Fruit fly (Drosophila melanogaster) whole organism, embryonic: ENCODE data around the gene CAH7.
A peak's percentile ranks its signal among the peaks of the same experiment; 100 is the strongest.

Experiments used
- Aef1 ChIP-seq: fragments of 200-800 bp; sonication (Bioruptor generic); IDR thresholded peaks from 3 replicates; pipeline ENCODE4 v1.3.6; 2022; ENCODE audit warnings: missing biosample characterization, missing genetic modification characterization
- CG10209 ChIP-seq: fragments of 200-800 bp; sonication (Bioruptor generic); optimal IDR thresholded peaks from 3 replicates; lab custom pipeline; 2017; ENCODE audit warnings: missing biosample characterization, mild to moderate bottlenecking, missing genetic modification characterization, missing genetic modification reagents
- CG10565 ChIP-seq: fragments of 200-800 bp; sonication (Bioruptor generic); optimal IDR thresholded peaks from 3 replicates; lab custom pipeline; 2016; ENCODE audit warnings: missing biosample characterization, mild to moderate bottlenecking, missing genetic modification characterization
- CG10979 ChIP-seq: fragments of 200-800 bp; sonication (Bioruptor generic); optimal IDR thresholded peaks from 2 replicates; lab custom pipeline; 2018; ENCODE audit warnings: missing biosample characterization, mild to moderate bottlenecking, missing genetic modification characterization, moderate library complexity
- CG11695 ChIP-seq: fragments of 200-800 bp; sonication (Bioruptor generic); IDR thresholded peaks from 3 replicates; pipeline ENCODE4 v1.3.6; 2022; ENCODE audit warnings: missing biosample characterization, missing genetic modification characterization
- CG13287 ChIP-seq: fragments of 200-800 bp; sonication (Bioruptor generic); IDR thresholded peaks from 2 replicates; pipeline ENCODE4 v1.3.6; 2022; ENCODE audit warnings: missing biosample characterization, missing genetic modification characterization; ENCODE audit not compliant: partially characterized antibody
- CG13296 ChIP-seq: fragments of 200-800 bp; sonication (Bioruptor generic); optimal IDR thresholded peaks from 3 replicates; lab custom pipeline; 2018; ENCODE audit warnings: missing biosample characterization, mild to moderate bottlenecking, missing genetic modification characterization
- CG14667 ChIP-seq: fragments of 200-800 bp; sonication (Bioruptor generic); IDR thresholded peaks from 2 replicates; pipeline ENCODE4 v1.3.6; 2022; ENCODE audit warnings: missing biosample characterization, missing genetic modification characterization
- CG14965 ChIP-seq: fragments of 200-800 bp; sonication (Bioruptor generic); optimal IDR thresholded peaks from 2 replicates; lab custom pipeline; 2016; ENCODE audit warnings: missing biosample characterization, missing genetic modification characterization, borderline replicate concordance
- CG15479 ChIP-seq: fragments of 200-800 bp; sonication (Bioruptor generic); optimal IDR thresholded peaks from 3 replicates; lab custom pipeline; 2019; ENCODE audit warnings: missing biosample characterization, mild to moderate bottlenecking, missing genetic modification characterization, moderate library complexity
- CG16813 ChIP-seq: fragments of 200-800 bp; sonication (Bioruptor generic); IDR thresholded peaks from 3 replicates; pipeline ENCODE4 v1.3.6; 2022; ENCODE audit warnings: missing biosample characterization, missing genetic modification characterization; ENCODE audit not compliant: partially characterized antibody
- CG18011 ChIP-seq: fragments of 200-800 bp; sonication (Bioruptor generic); optimal IDR thresholded peaks from 2 replicates; lab custom pipeline; 2017; ENCODE audit warnings: missing biosample characterization, missing genetic modification characterization, mild to moderate bottlenecking, moderate library complexity, missing genotype
- CG18599 ChIP-seq: fragments of 200-800 bp; sonication (Bioruptor generic); optimal IDR thresholded peaks from 3 replicates; lab custom pipeline; 2017; ENCODE audit warnings: missing biosample characterization, missing genetic modification characterization, mild to moderate bottlenecking, moderate library complexity, missing genetic modification reagents
- CG18764 ChIP-seq: fragments of 200-800 bp; sonication (Bioruptor generic); optimal IDR thresholded peaks from 3 replicates; lab custom pipeline; 2016; ENCODE audit warnings: missing biosample characterization, missing genetic modification characterization
- CG2875 ChIP-seq: fragments of 200-800 bp; sonication (Bioruptor generic); optimal IDR thresholded peaks from 2 replicates; lab custom pipeline; 2017; ENCODE audit warnings: missing biosample characterization, mild to moderate bottlenecking, missing genetic modification characterization, missing genetic modification reagents
- CG32532 ChIP-seq: fragments of 200-800 bp; sonication (Bioruptor generic); IDR thresholded peaks from 2 replicates; pipeline ENCODE4 v1.3.6; 2022; ENCODE audit warnings: missing biosample characterization, missing genetic modification characterization
- CG32772 ChIP-seq: fragments of 200-800 bp; sonication (Bioruptor generic); IDR thresholded peaks from 2 replicates; pipeline ENCODE4 v1.3.6; 2022; ENCODE audit warnings: missing biosample characterization, missing genetic modification characterization
- CG7372 ChIP-seq: fragments of 200-800 bp; sonication (Bioruptor generic); IDR thresholded peaks from 2 replicates; pipeline ENCODE4 v1.3.6; 2022; ENCODE audit warnings: missing biosample characterization, missing genetic modification characterization
- CG8281 ChIP-seq: fragments of 200-800 bp; sonication (Bioruptor generic); optimal IDR thresholded peaks from 2 replicates; lab custom pipeline; 2018; ENCODE audit warnings: missing biosample characterization, mild to moderate bottlenecking, missing genetic modification characterization, moderate library complexity
- CG8290 ChIP-seq, 3 experiments: fragments of 200-800 bp; sonication (Bioruptor generic); optimal IDR thresholded peaks; 2 replicates each; lab custom pipeline; 2016 to 2019; ENCODE audit warnings: missing biosample characterization in 3 of 3, missing genetic modification characterization in 3 of 3, mild to moderate bottlenecking in 2 of 3, moderate library complexity in 1 of 3
- CG8924 ChIP-seq: fragments of 200-800 bp; optimal IDR thresholded peaks from 3 replicates; lab custom pipeline; 2019; ENCODE audit warnings: missing biosample characterization, mild to moderate bottlenecking, missing genetic modification characterization, moderate library complexity
- CG9609 ChIP-seq: fragments of 200-800 bp; sonication (Bioruptor generic); optimal IDR thresholded peaks from 3 replicates; lab custom pipeline; 2016; ENCODE audit warnings: missing biosample characterization, missing genetic modification characterization
- Dll ChIP-seq: fragments of 200-800 bp; sonication (Bioruptor generic); IDR thresholded peaks from 4 replicates; pipeline ENCODE4 v1.3.6; 2022; ENCODE audit warnings: missing biosample characterization, missing genetic modification characterization; ENCODE audit not compliant: partially characterized antibody
- Doc3 ChIP-seq: fragments of 200-800 bp; sonication (Bioruptor generic); IDR thresholded peaks from 3 replicates; pipeline ENCODE4 v1.3.6; 2022; ENCODE audit warnings: missing biosample characterization, missing genetic modification characterization; ENCODE audit not compliant: partially characterized antibody
- Ets65A ChIP-seq: fragments of 200-800 bp; sonication (Bioruptor generic); peaks from one replicate; lab custom pipeline; 2016; ENCODE audit warnings: missing biosample characterization, missing genetic modification characterization
- Gug ChIP-seq: fragments of 200-800 bp; sonication (Bioruptor generic); IDR thresholded peaks from 4 replicates; pipeline ENCODE4 v1.3.6; 2022; ENCODE audit warnings: missing biosample characterization, missing genetic modification characterization
- MBD-R2 ChIP-seq: fragments of 200-800 bp; sonication (Bioruptor generic); IDR thresholded peaks from 2 replicates; pipeline ENCODE4 v1.3.6; 2022; ENCODE audit warnings: missing biosample characterization, missing genetic modification characterization
- Meics ChIP-seq: fragments of 200-800 bp; sonication (Bioruptor generic); optimal IDR thresholded peaks from 2 replicates; lab custom pipeline; 2017; ENCODE audit warnings: missing biosample characterization, mild to moderate bottlenecking, missing genetic modification characterization
- Six4 ChIP-seq: fragments of 200-800 bp; sonication (Bioruptor generic); optimal IDR thresholded peaks from 2 replicates; lab custom pipeline; 2016; ENCODE audit warnings: missing biosample characterization, missing genetic modification characterization
- Sox102F ChIP-seq: fragments of 200-800 bp; sonication (Bioruptor generic); optimal IDR thresholded peaks from 2 replicates; lab custom pipeline; 2018; ENCODE audit warnings: missing biosample characterization, mild to moderate bottlenecking, missing genetic modification characterization, moderate library complexity
- Stat92E ChIP-seq, 3 experiments: fragments of >200 bp in 2 of 3; fragments of 200-800 bp in 1 of 3; sonication (Bioruptor generic) in 1 of 3; optimal IDR thresholded peaks; 2 replicates each; lab custom pipeline; 2017 to 2019; ENCODE audit warnings: missing biosample characterization in 3 of 3, missing genetic modification characterization in 3 of 3, mild to moderate bottlenecking in 1 of 3, moderate library complexity in 1 of 3
- ap ChIP-seq: fragments of 200-800 bp; sonication (Bioruptor generic); IDR thresholded peaks from 2 replicates; pipeline ENCODE4 v1.3.6; 2022; ENCODE audit warnings: missing biosample characterization, missing genetic modification characterization
- ato ChIP-seq: fragments of 200-800 bp; sonication (Bioruptor generic); IDR thresholded peaks from 2 replicates; pipeline ENCODE4 v1.3.6; 2022; ENCODE audit warnings: missing biosample characterization, missing genetic modification characterization; ENCODE audit not compliant: partially characterized antibody
- cg ChIP-seq: fragments of 200-800 bp; sonication (Bioruptor generic); optimal IDR thresholded peaks from 3 replicates; lab custom pipeline; 2019; ENCODE audit warnings: missing biosample characterization, mild to moderate bottlenecking, missing genetic modification characterization, moderate library complexity
- ci ChIP-seq: fragments of 200-800 bp; sonication (Bioruptor generic); IDR thresholded peaks from 3 replicates; pipeline ENCODE4 v1.3.6; 2022; ENCODE audit warnings: missing biosample characterization, missing genetic modification characterization
- dati ChIP-seq: fragments of 200-800 bp; sonication (Bioruptor generic); IDR thresholded peaks from 2 replicates; pipeline ENCODE4 v1.3.6; 2022; ENCODE audit warnings: missing biosample characterization, missing genetic modification characterization
- fru ChIP-seq: fragments of >200 bp; optimal IDR thresholded peaks from 2 replicates; lab custom pipeline; 2017
- gcm ChIP-seq: fragments of 200-800 bp; sonication (Bioruptor generic); optimal IDR thresholded peaks from 2 replicates; lab custom pipeline; 2019; ENCODE audit warnings: missing biosample characterization, mild to moderate bottlenecking, missing genetic modification characterization, moderate library complexity
- h ChIP-seq: fragments of >200 bp; optimal IDR thresholded peaks from 2 replicates; lab custom pipeline; 2017
- insv ChIP-seq, 2 experiments: fragments of 200-800 bp; sonication (Bioruptor generic); optimal IDR thresholded peaks; 3 replicates each; lab custom pipeline; 2016 to 2018; ENCODE audit warnings: missing biosample characterization in 2 of 2, missing genetic modification characterization in 2 of 2
- jing ChIP-seq: fragments of 200-800 bp; sonication (Bioruptor generic); optimal IDR thresholded peaks from 2 replicates; lab custom pipeline; 2018; ENCODE audit warnings: missing biosample characterization, mild to moderate bottlenecking, missing genetic modification characterization
- oc ChIP-seq: fragments of 200-800 bp; sonication (Bioruptor generic); optimal IDR thresholded peaks from 2 replicates; lab custom pipeline; 2018; ENCODE audit warnings: missing biosample characterization, mild to moderate bottlenecking, missing genetic modification characterization, moderate library complexity
- otp ChIP-seq: fragments of 200-800 bp; sonication (Bioruptor generic); IDR thresholded peaks from 3 replicates; pipeline ENCODE4, ENCODE4 v1.3.6; 2022; ENCODE audit warnings: missing biosample characterization, missing genetic modification characterization
- sna ChIP-seq: fragments of 200-800 bp; sonication (Bioruptor generic); IDR thresholded peaks from 2 replicates; pipeline ENCODE4 v1.3.6; 2022; ENCODE audit warnings: missing biosample characterization, missing genetic modification characterization; ENCODE audit not compliant: partially characterized antibody
- stwl ChIP-seq: fragments of 200-800 bp; sonication (Bioruptor generic); optimal IDR thresholded peaks from 3 replicates; lab custom pipeline; 2018; ENCODE audit warnings: missing biosample characterization, mild to moderate bottlenecking, missing genetic modification characterization, moderate library complexity
- sug ChIP-seq: fragments of 200-800 bp; optimal IDR thresholded peaks from 2 replicates; lab custom pipeline; 2019; ENCODE audit warnings: missing biosample characterization, mild to moderate bottlenecking, missing genetic modification characterization, moderate library complexity
- ttk ChIP-seq: fragments of 200-800 bp; sonication (Bioruptor generic); IDR thresholded peaks from 2 replicates; pipeline ENCODE4 v2.1.2; 2022; ENCODE audit warnings: missing biosample characterization, missing genetic modification characterization
- wdn ChIP-seq: fragments of 200-800 bp; sonication (Bioruptor generic); IDR thresholded peaks from 2 replicates; pipeline ENCODE4 v1.3.6; 2022; ENCODE audit warnings: missing biosample characterization, missing genetic modification characterization
- zfh2 ChIP-seq: fragments of 200-800 bp; sonication (Bioruptor generic); optimal IDR thresholded peaks from 2 replicates; lab custom pipeline; 2016; ENCODE audit warnings: missing biosample characterization, missing genetic modification characterization

Gene CAH7

DNA sequence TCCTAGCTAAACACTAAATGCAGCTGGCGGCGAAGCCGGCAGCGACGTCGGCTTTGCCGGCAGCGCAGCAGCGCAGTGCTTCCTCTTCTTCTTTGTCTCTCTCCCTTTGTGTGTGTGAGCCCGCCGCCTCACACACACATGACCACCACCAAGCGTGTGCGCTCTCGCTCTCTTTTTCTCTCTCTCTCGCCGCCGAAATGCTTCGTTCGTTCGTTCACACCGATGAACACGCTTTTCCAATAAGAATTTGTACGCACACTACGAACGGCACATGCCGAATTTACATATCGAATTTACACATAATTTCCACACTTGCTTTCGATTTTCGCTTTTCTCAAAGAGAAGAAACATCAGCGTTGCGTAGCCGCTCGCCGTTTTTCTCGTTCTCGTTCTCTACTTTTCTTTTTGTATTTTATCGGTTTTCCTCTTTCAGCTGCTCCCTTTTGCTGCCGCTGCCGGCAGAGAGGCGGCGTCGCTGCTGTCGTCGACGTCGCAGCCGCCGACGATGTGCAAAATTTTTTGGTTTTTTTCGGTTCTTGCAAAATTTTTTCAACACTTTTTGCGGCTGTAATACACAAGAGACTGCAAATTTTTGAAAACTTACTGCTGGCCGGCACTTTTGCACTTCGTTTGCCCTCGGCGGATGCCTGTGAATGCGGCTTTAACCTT is 2.7 kb upstream of the CAH7 start (continued):
- no peak for TF ChIP-seq Six4 (GFP tag; lab: Kevin White, UChicago)
- TF ChIP-seq otp (GFP tag; lab: Robert Waterston, UW) = no peak
- no peak for TF ChIP-seq jing (GFP tag; lab: Kevin White, UChicago)
- TF ChIP-seq wdn (GFP tag; lab: Robert Waterston, UW) = 0 out of 2 replicates have a peak, but pooled peaks have one; percentile 15
- no peak; the same call in 2 of the 3 replicates for TF ChIP-seq ci (GFP tag; lab: Robert Waterston, UW)
- peak; percentile 26 for TF ChIP-seq CG15479 (GFP tag; lab: Kevin White, UChicago)
- no peak for TF ChIP-seq CG8281 (tag; lab: Kevin White, UChicago)
- TF ChIP-seq CG14965 (GFP tag; lab: Kevin White, UChicago) = no peak
- peak; percentile 33; the same call in 1 of the 2 replicates for TF ChIP-seq sna (GFP tag; lab: Robert Waterston, UW)
- no peak for TF ChIP-seq stwl (tag; lab: Kevin White, UChicago)
- TF ChIP-seq Doc3 = no peak
- no peak for TF ChIP-seq CG10565 (GFP tag; lab: Kevin White, UChicago)
- no peak for TF ChIP-seq CG10979 (tag; lab: Kevin White, UChicago)
- TF ChIP-seq h (lab: Kevin White, UChicago) = no peak
- TF ChIP-seq ato (GFP tag; lab: Robert Waterston, UW) = no peak
- no peak for TF ChIP-seq CG7372
- no peak for TF ChIP-seq CG8924 (tag; lab: Kevin White, UChicago)
- no peak for TF ChIP-seq Stat92E (GFP tag; optimal IDR thresholded peaks at IDR 0.05; lab: Kevin White, UChicago)
- no peak for TF ChIP-seq Sox102F
- TF ChIP-seq CG16813 (GFP tag; lab: Robert Waterston, UW) = no peak
- TF ChIP-seq Aef1 (GFP tag; lab: Robert Waterston, UW) = no peak
- TF ChIP-seq CG8290 (GFP tag; optimal IDR thresholded peaks at IDR 0.05; lab: Kevin White, UChicago) = no peak
- peak in 1 of 2 experiments; percentile 1 for TF ChIP-seq CG8290 (tag; optimal IDR thresholded peaks at IDR 0.05; lab: Kevin White, UChicago)
- TF ChIP-seq CG9609 = no peak
- TF ChIP-seq Meics (GFP tag; lab: Kevin White, UChicago) = no peak
- TF ChIP-seq ap (GFP tag; lab: Robert Waterston, UW) = no peak
- peak; percentile 60 for TF ChIP-seq CG13287
- TF ChIP-seq fru = no peak
- TF ChIP-seq CG11695 (GFP tag; lab: Robert Waterston, UW) = no peak
- no peak for TF ChIP-seq zfh2 (GFP tag; lab: Kevin White, UChicago)
- no peak for TF ChIP-seq CG18011 (GFP tag; lab: Kevin White, UChicago)
- peak; percentile 53; the same call in 2 of the 4 replicates for TF ChIP-seq Dll (GFP tag; lab: Robert Waterston, UW)
- TF ChIP-seq CG14667 (GFP tag; lab: Robert Waterston, UW) = no peak
- TF ChIP-seq MBD-R2 (GFP tag; lab: Robert Waterston, UW) = peak; percentile 26; the same call in 1 of the 2 replicates
- no peak for TF ChIP-seq CG2875 (GFP tag; lab: Kevin White, UChicago)
- no peak for TF ChIP-seq sug (tag; lab: Kevin White, UChicago)
- no peak for TF ChIP-seq ttk (GFP tag; lab: Robert Waterston, UW)
- TF ChIP-seq CG10209 (GFP tag; lab: Kevin White, UChicago) = no peak
- TF ChIP-seq oc (tag; lab: Kevin White, UChicago) = no peak
- TF ChIP-seq CG32772 (GFP tag; lab: Robert Waterston, UW) = no peak
- no peak for TF ChIP-seq CG18599 (GFP tag; lab: Kevin White, UChicago)
- TF ChIP-seq Ets65A (GFP tag; lab: Kevin White, UChicago) = no peak
- TF ChIP-seq CG13296 (GFP tag; lab: Kevin White, UChicago) = no peak
- peak; percentile 60; the same call in 1 of the 2 replicates for TF ChIP-seq CG32532 (GFP tag; lab: Robert Waterston, UW)
- TF ChIP-seq gcm (GFP tag; lab: Kevin White, UChicago) = peak; percentile 32
- peak; percentile 94 to 95 for TF ChIP-seq insv (GFP tag; optimal IDR thresholded peaks at IDR 0.05; lab: Kevin White, UChicago)
- TF ChIP-seq Gug = no peak
- TF ChIP-seq CG18764 (GFP tag; lab: Kevin White, UChicago) = no peak
- peak; percentile 97 for TF ChIP-seq cg (GFP tag; lab: Kevin White, UChicago)
- TF ChIP-seq dati (GFP tag; lab: Robert Waterston, UW) = no peak
